Worm (Caenorhabditis elegans) whole organism, dauer: ENCODE measurements around the gene noah-2.

Experiments
- unc-62 ChIP-seq: sonication (generic microtip); optimal IDR thresholded peaks from 2 replicates; lab custom pipeline; 2017; ENCODE audit warnings: missing biosample characterization, missing genetic modification reagents, missing genetic modification characterization

noah-2 gene

DNA sequence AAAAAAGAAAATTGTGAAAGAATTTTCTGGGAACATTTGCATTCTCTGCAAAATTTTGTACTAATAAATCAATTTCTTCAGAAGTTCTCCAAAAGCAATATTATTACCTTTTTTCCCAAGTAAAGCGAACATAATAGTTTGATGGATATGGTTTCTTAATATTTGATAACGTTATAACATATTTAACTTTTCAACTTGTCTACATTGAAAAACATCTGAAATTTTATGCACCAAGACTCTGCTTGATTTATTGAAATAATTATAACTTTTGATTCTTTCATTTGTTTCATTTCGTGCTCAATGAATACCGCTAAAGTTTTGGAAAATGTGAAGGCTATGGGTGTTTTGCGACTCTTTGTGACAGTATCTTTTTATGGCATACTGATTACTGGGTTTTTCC is 46.0 kb downstream of the noah-2 start, which contains the start of gene srz-31:
Gene srz-31, plus strand, starts transcription at position 301 of the 400 bp plus-strand sequence.
- TF ChIP-seq unc-62 (GFP tag; lab: Kevin White, UChicago): no peak

DNA sequence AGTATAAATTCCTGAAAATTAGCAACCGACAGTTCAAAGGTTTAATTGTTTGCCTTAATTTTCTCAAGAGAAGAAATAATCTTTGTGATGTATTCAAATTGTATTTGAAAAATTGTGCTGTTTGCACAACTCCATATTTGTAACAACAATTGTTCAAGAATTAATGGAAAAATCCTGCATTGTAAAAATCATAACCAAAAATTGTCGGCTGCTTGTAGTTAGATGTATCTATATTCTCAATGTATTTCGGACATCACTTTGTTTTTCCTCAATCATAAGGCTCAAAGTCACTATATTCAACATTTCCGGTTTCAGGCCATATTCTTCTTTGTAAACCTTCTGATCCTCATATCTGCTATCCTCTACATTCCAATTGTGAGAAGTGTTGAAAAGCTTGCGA is 52.0 kb downstream of the noah-2 start:
- no peak for TF ChIP-seq unc-62 (GFP tag; lab: Kevin White, UChicago)

DNA sequence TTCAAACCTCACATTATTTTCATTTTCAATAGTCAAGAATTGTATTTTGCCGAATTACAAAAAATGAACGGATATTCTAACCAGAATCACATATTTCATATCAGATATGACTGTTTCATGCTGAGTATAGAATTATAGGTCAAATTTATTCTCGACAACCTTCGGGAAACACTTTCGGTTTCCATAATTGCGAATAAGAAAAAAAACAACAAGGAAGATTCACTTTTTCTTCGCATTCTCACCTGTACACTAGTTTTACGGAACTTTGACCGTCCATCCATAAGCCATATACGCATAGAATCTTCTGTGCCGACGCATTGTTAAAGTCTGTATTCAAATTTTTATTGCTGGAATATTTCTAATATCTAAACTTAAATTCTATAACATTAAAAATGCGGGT is 54.5 kb downstream of the noah-2 start, which contains the start of gene oac-37:
Gene oac-37, plus strand, starts transcription at position 301 of the 400 bp plus-strand sequence.
- TF ChIP-seq unc-62 (GFP tag; lab: Kevin White, UChicago): no peak
